Worm (Caenorhabditis elegans) whole organism, L1 larva: Measurements from ENCODE around the gene F26D11.13.

Source experiments
- C04F5.9 ChIP-seq: sonication (generic microtip); optimal IDR thresholded peaks from 2 replicates; lab custom pipeline; 2016; ENCODE audit warnings: missing genetic modification characterization, missing compliant biosample characterization
- F16B12.6 ChIP-seq: fragments of 150-350 bp; optimal IDR thresholded peaks from 2 replicates; lab custom pipeline; 2014; ENCODE audit warnings: missing biosample characterization, missing genetic modification characterization
- Y116A8C.19 ChIP-seq: sonication (generic microtip); optimal IDR thresholded peaks from 2 replicates; lab custom pipeline; 2016; ENCODE audit warnings: missing compliant biosample characterization, missing genetic modification characterization, borderline replicate concordance
- aha-1 ChIP-seq: fragments of 150-350 bp; optimal IDR thresholded peaks from 2 replicates; lab custom pipeline; 2014; ENCODE audit warnings: missing biosample characterization, missing genetic modification characterization
- alr-1 ChIP-seq: fragments of 200-800 bp; sonication (Bioruptor generic); optimal IDR thresholded peaks from 2 replicates; lab custom pipeline; 2018; ENCODE audit warnings: borderline replicate concordance, mild to moderate bottlenecking, missing genetic modification characterization, missing compliant biosample characterization
- aly-2 ChIP-seq: fragments of 150-350 bp; optimal IDR thresholded peaks from 2 replicates; lab custom pipeline; 2014; ENCODE audit warnings: missing biosample characterization, missing genetic modification characterization
- ama-1 ChIP-seq: fragments of 150-350 bp; optimal IDR thresholded peaks from 2 replicates; lab custom pipeline; 2014
- blmp-1 ChIP-seq: fragments of 150-350 bp; optimal IDR thresholded peaks from 2 replicates; lab custom pipeline; 2014; ENCODE audit warnings: missing biosample characterization, missing genetic modification characterization
- ceh-82 ChIP-seq, 3 experiments: fragments of 150-350 bp in 1 of 3; sonication (generic microtip) in 2 of 3; optimal IDR thresholded peaks; 2 replicates each; lab custom pipeline; 2014 to 2017; ENCODE audit warnings: missing biosample characterization in 3 of 3, missing genetic modification characterization in 3 of 3
- ceh-88 ChIP-seq: fragments of 200-800 bp; sonication (Bioruptor generic); IDR thresholded peaks from 2 replicates; pipeline ENCODE4 v1.3.6; 2022; ENCODE audit warnings: missing genetic modification characterization, missing compliant biosample characterization
- ceh-90 ChIP-seq: sonication (generic microtip); optimal IDR thresholded peaks from 2 replicates; lab custom pipeline; 2016; ENCODE audit warnings: missing genetic modification characterization, missing compliant biosample characterization
- efl-1 ChIP-seq, 4 experiments: fragments of 150-350 bp; optimal IDR thresholded peaks in 3 of 4; peaks in 1 of 4; 1 replicate in 1 of 4; 2 replicates in 3 of 4; lab custom pipeline; 2014; ENCODE audit warnings: missing biosample characterization in 2 of 4, missing genetic modification characterization in 2 of 4, missing genetic modification reagents in 2 of 4
- efl-3 ChIP-seq: fragments of 200-800 bp; sonication (Bioruptor generic); optimal IDR thresholded peaks from 2 replicates; lab custom pipeline; 2018; ENCODE audit warnings: mild to moderate bottlenecking, missing genetic modification characterization, missing compliant biosample characterization
- egl-13 ChIP-seq: sonication (generic microtip); optimal IDR thresholded peaks from 2 replicates; lab custom pipeline; 2016; ENCODE audit warnings: missing genotype, missing genetic modification reagents, missing genetic modification characterization, missing compliant biosample characterization
- elt-2 ChIP-seq: sonication (generic microtip); optimal IDR thresholded peaks from 2 replicates; lab custom pipeline; 2016; ENCODE audit warnings: missing genetic modification characterization, mild to moderate bottlenecking, inconsistent platforms, missing compliant biosample characterization, missing genetic modification reagents
- fkh-4 ChIP-seq: sonication (generic microtip); optimal IDR thresholded peaks from 2 replicates; lab custom pipeline; 2016; ENCODE audit warnings: missing compliant biosample characterization, missing genetic modification characterization, borderline replicate concordance
- fkh-8 ChIP-seq: sonication (generic microtip); optimal IDR thresholded peaks from 2 replicates; lab custom pipeline; 2016; ENCODE audit warnings: mild to moderate bottlenecking, missing genetic modification characterization, missing compliant biosample characterization
- fos-1 ChIP-seq: fragments of 150-350 bp; optimal IDR thresholded peaks from 2 replicates; lab custom pipeline; 2014; ENCODE audit warnings: missing biosample characterization, missing genetic modification characterization
- hpl-2 ChIP-seq: fragments of 150-350 bp; optimal IDR thresholded peaks from 2 replicates; lab custom pipeline; 2014; ENCODE audit warnings: missing biosample characterization, missing genetic modification reagents, missing genetic modification characterization
- isw-1 ChIP-seq: fragments of 200-800 bp; sonication (Bioruptor generic); IDR thresholded peaks from 2 replicates; pipeline ENCODE4 v1.3.6; 2022; ENCODE audit warnings: missing genetic modification characterization, missing compliant biosample characterization
- jun-1 ChIP-seq: fragments of 150-350 bp; optimal IDR thresholded peaks from 2 replicates; lab custom pipeline; 2014; ENCODE audit warnings: missing biosample characterization, missing genetic modification reagents, missing genetic modification characterization
- lin-39 ChIP-seq: fragments of 150-350 bp; optimal IDR thresholded peaks from 2 replicates; lab custom pipeline; 2014; ENCODE audit warnings: missing biosample characterization, missing genetic modification reagents, missing genetic modification characterization
- lir-3 ChIP-seq: sonication (generic microtip); optimal IDR thresholded peaks from 2 replicates; lab custom pipeline; 2016; ENCODE audit warnings: mild to moderate bottlenecking, missing genetic modification characterization, moderate library complexity, missing compliant biosample characterization; ENCODE audit not compliant: poor library complexity
- mab-9 ChIP-seq: fragments of 200-800 bp; sonication (Bioruptor generic); IDR thresholded peaks from 2 replicates; pipeline ENCODE4 v1.3.6; 2022; ENCODE audit warnings: missing genetic modification reagents, missing genetic modification characterization, missing compliant biosample characterization
- mdl-1 ChIP-seq, 2 experiments: fragments of 150-350 bp; optimal IDR thresholded peaks; 2 replicates each; lab custom pipeline; 2014 to 2017; ENCODE audit warnings: missing biosample characterization in 2 of 2, missing genetic modification characterization in 2 of 2, inconsistent platforms in 1 of 2
- mep-1 ChIP-seq: fragments of 150-350 bp; optimal IDR thresholded peaks from 2 replicates; lab custom pipeline; 2014; ENCODE audit warnings: missing biosample characterization, missing genetic modification characterization
- nhr-11 ChIP-seq: fragments of 150-350 bp; optimal IDR thresholded peaks from 2 replicates; lab custom pipeline; 2014; ENCODE audit warnings: missing biosample characterization, missing genetic modification characterization
- nhr-19 ChIP-seq: fragments of 200-800 bp; sonication (Bioruptor generic); conservative IDR thresholded peaks from 2 replicates; pipeline ENCODE4 v1.3.6; 2022; ENCODE audit warnings: missing genetic modification characterization, missing compliant biosample characterization
- nhr-20 ChIP-seq: sonication (generic microtip); optimal IDR thresholded peaks from 2 replicates; lab custom pipeline; 2016; ENCODE audit warnings: mild to moderate bottlenecking, missing genetic modification characterization, missing compliant biosample characterization
- nhr-47 ChIP-seq: sonication (generic microtip); optimal IDR thresholded peaks from 2 replicates; lab custom pipeline; 2016; ENCODE audit warnings: mild to moderate bottlenecking, missing genetic modification characterization, moderate library complexity, missing compliant biosample characterization
- nhr-71 ChIP-seq: sonication (generic microtip); optimal IDR thresholded peaks from 2 replicates; lab custom pipeline; 2016; ENCODE audit warnings: mild to moderate bottlenecking, missing genetic modification characterization, moderate library complexity, missing compliant biosample characterization
- nhr-84 ChIP-seq: sonication (generic microtip); optimal IDR thresholded peaks from 2 replicates; lab custom pipeline; 2017; ENCODE audit warnings: missing biosample characterization, missing genetic modification characterization
- nhr-90 ChIP-seq: sonication (generic microtip); optimal IDR thresholded peaks from 2 replicates; lab custom pipeline; 2016; ENCODE audit warnings: mild to moderate bottlenecking, missing genetic modification characterization, missing compliant biosample characterization; ENCODE audit not compliant: poor library complexity
- pax-3 ChIP-seq: fragments of 200-800 bp; sonication (Bioruptor generic); optimal IDR thresholded peaks from 2 replicates; lab custom pipeline; 2018; ENCODE audit warnings: mild to moderate bottlenecking, missing genetic modification characterization, moderate library complexity, missing compliant biosample characterization
- pqm-1 ChIP-seq: sonication (generic microtip); optimal IDR thresholded peaks from 3 replicates; lab custom pipeline; 2017; ENCODE audit warnings: missing biosample characterization, missing genetic modification characterization
- rnt-1 ChIP-seq: sonication (generic microtip); optimal IDR thresholded peaks from 2 replicates; lab custom pipeline; 2016; ENCODE audit warnings: mild to moderate bottlenecking, missing genetic modification characterization, moderate library complexity, missing compliant biosample characterization
- snu-23 ChIP-seq: sonication (generic microtip); optimal IDR thresholded peaks from 2 replicates; lab custom pipeline; 2016; ENCODE audit warnings: missing genetic modification characterization, missing compliant biosample characterization
- sox-4 ChIP-seq: sonication (generic microtip); optimal IDR thresholded peaks from 2 replicates; lab custom pipeline; 2016; ENCODE audit warnings: missing genetic modification characterization, missing compliant biosample characterization
- sup-37 ChIP-seq: fragments of 200-800 bp; sonication (Bioruptor generic); optimal IDR thresholded peaks from 2 replicates; lab custom pipeline; 2018; ENCODE audit warnings: mild to moderate bottlenecking, missing genetic modification characterization, missing compliant biosample characterization
- swsn-7 ChIP-seq: sonication (generic microtip); optimal IDR thresholded peaks from 2 replicates; lab custom pipeline; 2016; ENCODE audit warnings: missing genetic modification characterization, missing compliant biosample characterization
- tbx-2 ChIP-seq: sonication (generic microtip); optimal IDR thresholded peaks from 2 replicates; lab custom pipeline; 2016; ENCODE audit warnings: missing genetic modification characterization, missing compliant biosample characterization
- unc-86 ChIP-seq: sonication (generic microtip); optimal IDR thresholded peaks from 2 replicates; lab custom pipeline; 2016; ENCODE audit warnings: missing genetic modification characterization, missing compliant biosample characterization
- xbp-1 ChIP-seq: sonication (generic microtip); optimal IDR thresholded peaks from 2 replicates; lab custom pipeline; 2016; ENCODE audit warnings: missing genetic modification characterization, missing compliant biosample characterization
- ztf-11 ChIP-seq, 2 experiments: sonication (generic microtip); optimal IDR thresholded peaks; 2 replicates each; lab custom pipeline; 2016 to 2017; ENCODE audit warnings: missing genetic modification characterization in 2 of 2, missing biosample characterization in 1 of 2, missing compliant biosample characterization in 1 of 2

The F26D11.13 gene

DNA sequence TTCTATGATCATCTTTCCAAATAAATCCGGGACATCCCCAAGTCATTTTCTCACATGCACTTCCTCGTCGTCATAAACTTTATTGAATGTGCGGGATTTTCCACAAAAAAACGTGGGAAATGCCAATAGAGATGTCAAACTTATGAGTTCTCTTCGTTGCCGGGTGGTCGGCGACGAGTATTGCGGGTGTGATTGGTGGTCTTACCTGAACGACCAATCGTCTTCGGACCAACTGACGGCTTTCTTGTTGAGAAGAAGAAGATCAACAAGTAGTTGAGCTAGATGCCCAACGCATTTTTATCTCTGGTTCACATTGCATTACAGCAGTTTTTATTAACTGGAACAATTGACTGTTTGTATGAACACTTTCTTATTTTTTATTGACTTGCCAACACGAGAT, 40.7 kb upstream of the F26D11.13 start:
- TF ChIP-seq egl-13 (tag; lab: Kevin White, UChicago), result no peak
- TF ChIP-seq, all 84 proteins: peak for 0

DNA sequence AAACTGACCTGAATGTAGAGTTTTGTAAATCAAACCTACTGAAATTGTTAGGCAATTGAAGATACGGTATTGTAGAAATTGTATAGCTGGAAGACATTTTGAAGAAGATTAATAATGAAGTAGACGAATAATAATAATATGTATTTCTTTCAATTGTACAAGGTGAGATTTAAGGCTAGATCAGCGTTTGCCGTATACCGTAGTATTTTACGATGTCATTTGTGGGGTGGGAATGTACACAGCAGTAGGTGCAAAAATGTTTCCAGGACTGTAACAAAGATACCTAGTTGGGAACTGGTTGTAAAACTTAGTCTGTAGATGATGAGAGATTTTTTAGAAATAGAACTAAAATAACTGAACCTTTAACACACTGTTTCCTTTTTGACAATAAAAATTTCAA, 40.1 kb upstream of the F26D11.13 start, which contains the start of gene ceh-76:
Gene ceh-76, minus strand, starts transcription at position 101 of the 400 bp plus-strand sequence.
- TF ChIP-seq nhr-11 (tag; lab: Kevin White, UChicago) (no peak), unc-86 (tag; lab: Kevin White, UChicago) (no peak), fkh-4 (tag; lab: Kevin White, UChicago) (no peak), sup-37 (GFP tag; lab: Kevin White, UChicago) (no peak), aha-1 (tag; lab: Kevin White, UChicago) (no peak), ceh-90 (no peak), mep-1 (tag; lab: Kevin White, UChicago) (no peak)

DNA sequence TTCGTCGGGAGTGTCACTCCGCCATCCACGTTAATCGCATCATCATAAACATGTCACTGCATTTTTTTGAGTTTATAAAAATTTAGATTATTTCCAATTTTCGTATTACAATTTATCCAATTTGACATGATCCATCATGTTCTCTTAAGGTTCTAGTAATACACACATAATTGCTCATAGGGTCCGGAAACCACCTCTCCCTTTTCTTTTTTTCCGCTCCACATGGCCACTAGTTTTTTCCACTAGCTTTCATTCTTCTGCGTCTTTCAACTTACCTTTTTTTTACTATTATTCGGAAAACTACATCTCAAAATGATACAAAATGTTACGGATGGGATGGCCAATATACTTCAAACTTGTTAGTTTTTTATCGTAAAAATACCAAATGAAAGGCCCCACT, 31.4 kb upstream of the F26D11.13 start, which contains the start of gene Y97E10AL.1:
Gene Y97E10AL.1, plus strand, starts transcription at position 301 of the 400 bp plus-strand sequence.
- TF ChIP-seq aha-1 (tag; lab: Kevin White, UChicago) (no peak), tbx-2 (tag; lab: Kevin White, UChicago) (no peak), lin-39 (no peak), ztf-11 (tag; optimal IDR thresholded peaks at IDR 0.05; lab: Kevin White, UChicago) (no peak)

DNA sequence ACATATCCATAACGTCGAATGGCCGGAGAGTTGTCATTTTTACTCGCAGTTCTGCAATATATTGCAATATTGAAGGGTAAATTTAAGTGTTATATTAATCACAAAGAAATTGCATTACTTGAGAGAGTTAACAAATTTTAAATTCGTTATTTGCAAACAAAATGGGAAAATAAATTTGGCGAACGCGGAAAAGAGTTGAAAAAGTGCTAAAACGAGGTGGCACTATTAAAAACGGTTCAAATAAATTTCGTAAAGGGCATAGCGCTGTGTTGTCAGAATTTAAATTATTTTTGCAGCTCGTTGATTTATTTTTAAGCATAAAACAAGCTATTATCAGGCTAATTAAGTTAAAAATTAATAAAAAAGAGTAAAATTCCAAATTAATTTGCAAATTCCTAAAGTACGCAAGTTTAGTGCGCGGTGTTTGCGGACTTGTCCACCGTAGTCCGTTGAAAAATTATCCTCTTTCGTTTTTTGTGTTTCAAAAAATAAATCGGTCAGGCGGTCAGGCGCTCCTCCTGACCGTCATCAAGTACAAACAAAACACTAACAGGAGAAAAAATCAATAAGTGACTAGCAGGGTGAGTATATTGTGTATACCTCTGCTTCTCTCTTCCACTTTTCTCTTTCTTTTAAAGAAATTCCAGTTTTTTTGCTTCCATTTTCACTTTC, 29.1 kb upstream of the F26D11.13 start, which contains the start of the genes natb-1 and abhd-12:
Gene natb-1, minus strand, starts transcription at position 51 of the 672 bp plus-strand sequence.
Gene abhd-12, plus strand, starts transcription at position 499 of the 672 bp plus-strand sequence.
- no peak for TF ChIP-seq aly-2 (tag; lab: Kevin White, UChicago)
- no peak for TF ChIP-seq nhr-19 (GFP tag; lab: Robert Waterston, UW)
- TF ChIP-seq lir-3 (tag; lab: Kevin White, UChicago), result no peak
- peak; percentile 89 for TF ChIP-seq F16B12.6 (tag; lab: Kevin White, UChicago)
- no peak for TF ChIP-seq ceh-88
- TF ChIP-seq rnt-1, result peak; percentile 20
- TF ChIP-seq jun-1 (tag; lab: Kevin White, UChicago), result no peak
- TF ChIP-seq pax-3 (tag; lab: Kevin White, UChicago), result no peak
- TF ChIP-seq mep-1 (tag; lab: Kevin White, UChicago), result peak; percentile 76
- no peak for TF ChIP-seq egl-13 (tag; lab: Kevin White, UChicago)
- TF ChIP-seq swsn-7, result peak; percentile 27
- TF ChIP-seq mab-9, result no peak
- TF ChIP-seq nhr-47 (tag; lab: Kevin White, UChicago), result peak; percentile 52
- no peak for TF ChIP-seq Y116A8C.19 (tag; lab: Kevin White, UChicago)
- TF ChIP-seq sox-4 (tag; lab: Kevin White, UChicago), result no peak
- peak; percentile 47 for TF ChIP-seq nhr-71 (tag; lab: Kevin White, UChicago)
- no peak for TF ChIP-seq nhr-84 (tag; lab: Kevin White, UChicago)
- TF ChIP-seq nhr-11 (tag; lab: Kevin White, UChicago), result no peak
- TF ChIP-seq ceh-82 (tag; optimal IDR thresholded peaks at IDR 0.05; lab: Kevin White, UChicago), result peak in 1 of 3 experiments; percentile 30
- TF ChIP-seq fos-1 (tag; lab: Kevin White, UChicago), result no peak
- TF ChIP-seq tbx-2 (tag; lab: Kevin White, UChicago), result peak; percentile 19
- no peak for TF ChIP-seq elt-2
- TF ChIP-seq C04F5.9 (tag; lab: Kevin White, UChicago), result no peak
- TF ChIP-seq efl-3 (GFP tag; lab: Kevin White, UChicago), result no peak
- TF ChIP-seq efl-1 (optimal IDR thresholded peaks at IDR 0.05; lab: Kevin White, UChicago), result peak; percentile 39 to 43
- peak; percentile 59 to 94 for TF ChIP-seq efl-1 (GFP tag; optimal IDR thresholded peaks at IDR 0.05 in 1 of 2; lab: Kevin White, UChicago)
- TF ChIP-seq isw-1 (GFP tag; lab: Robert Waterston, UW), result no peak
- TF ChIP-seq xbp-1, result peak; percentile 38
- TF ChIP-seq unc-86 (tag; lab: Kevin White, UChicago), result no peak
- TF ChIP-seq alr-1 (tag; lab: Kevin White, UChicago), result no peak
- TF ChIP-seq hpl-2 (GFP tag; lab: Kevin White, UChicago), result no peak
- TF ChIP-seq mdl-1 (tag; optimal IDR thresholded peaks at IDR 0.05; lab: Kevin White, UChicago), result peak in 1 of 2 experiments; percentile 52
- TF ChIP-seq snu-23 (GFP tag; lab: Kevin White, UChicago), result peak; percentile 62
- TF ChIP-seq nhr-20, result peak; percentile 54
- no peak for TF ChIP-seq pqm-1 (tag; lab: Kevin White, UChicago)
- peak; percentile 64 for TF ChIP-seq blmp-1
- TF ChIP-seq ama-1 (lab: Kevin White, UChicago), result no peak
- no peak for TF ChIP-seq nhr-90
- TF ChIP-seq fkh-8 (tag; lab: Kevin White, UChicago), result no peak
- no peak for TF ChIP-seq lin-39
